Worm (Caenorhabditis elegans) whole organism, young adult: ENCODE measurements around the gene B0244.4.

Source experiments
- B0019.2 ChIP-seq: fragments of 200-800 bp; sonication (Bioruptor generic); conservative IDR thresholded peaks from 2 replicates; pipeline ENCODE4 v1.3.6; 2022; ENCODE audit warnings: missing genetic modification reagents, missing genetic modification characterization, missing compliant biosample characterization
- B0035.1 ChIP-seq: sonication (generic microtip); optimal IDR thresholded peaks from 2 replicates; lab custom pipeline; 2016; ENCODE audit warnings: missing genetic modification characterization, mild to moderate bottlenecking, missing compliant biosample characterization, missing genotype, missing genetic modification reagents
- B0336.3 ChIP-seq: fragments of 200-800 bp; sonication (Bioruptor generic); IDR thresholded peaks from 2 replicates; pipeline ENCODE4 v1.3.6; 2022; ENCODE audit warnings: missing genetic modification characterization, missing compliant biosample characterization
- F52B5.7 ChIP-seq: sonication (generic microtip); optimal IDR thresholded peaks from 2 replicates; lab custom pipeline; 2016; ENCODE audit warnings: mild to moderate bottlenecking, missing genetic modification characterization, missing compliant biosample characterization
- F55B11.4 ChIP-seq: sonication (generic microtip); optimal IDR thresholded peaks from 2 replicates; lab custom pipeline; 2016; ENCODE audit warnings: missing compliant biosample characterization, missing genetic modification characterization, borderline replicate concordance; ENCODE audit not compliant: insufficient read depth
- F57A8.1 ChIP-seq: fragments of 200-800 bp; sonication (Bioruptor generic); optimal IDR thresholded peaks from 2 replicates; lab custom pipeline; 2018; ENCODE audit warnings: mild to moderate bottlenecking, missing genetic modification characterization, moderate library complexity, missing compliant biosample characterization
- F57C9.4 ChIP-seq: sonication (generic microtip); optimal IDR thresholded peaks from 2 replicates; lab custom pipeline; 2017; ENCODE audit warnings: mild to moderate bottlenecking, missing genetic modification characterization, missing compliant biosample characterization
- K12H6.12 ChIP-seq: fragments of 200-800 bp; sonication (Bioruptor generic); optimal IDR thresholded peaks from 2 replicates; lab custom pipeline; 2018; ENCODE audit warnings: mild to moderate bottlenecking, missing genetic modification characterization, missing compliant biosample characterization
- Y53F4B.3 ChIP-seq: fragments of 200-800 bp; sonication (Bioruptor generic); IDR thresholded peaks from 2 replicates; pipeline ENCODE4 v1.3.6; 2022; ENCODE audit warnings: missing genetic modification reagents, missing genetic modification characterization, missing compliant biosample characterization
- Y53G8AR.9 ChIP-seq: fragments of 200-800 bp; sonication (Bioruptor generic); conservative IDR thresholded peaks from 2 replicates; pipeline ENCODE4 v1.3.6; 2022; ENCODE audit warnings: missing genetic modification reagents, missing genetic modification characterization, missing compliant biosample characterization
- Y67H2A.10 ChIP-seq: fragments of 200-800 bp; sonication (Bioruptor generic); conservative IDR thresholded peaks from 2 replicates; pipeline ENCODE4 v1.3.6; 2022; ENCODE audit warnings: missing genetic modification reagents, missing genetic modification characterization, missing compliant biosample characterization
- Y95B8A.8 ChIP-seq: fragments of 200-800 bp; sonication (Bioruptor generic); IDR thresholded peaks from 2 replicates; pipeline ENCODE4 v1.3.6; 2022; ENCODE audit warnings: missing genetic modification reagents, missing genetic modification characterization, missing compliant biosample characterization
- ZK185.1 ChIP-seq: sonication (generic microtip); optimal IDR thresholded peaks from 2 replicates; lab custom pipeline; 2016; ENCODE audit warnings: mild to moderate bottlenecking, missing genetic modification characterization, missing compliant biosample characterization; ENCODE audit not compliant: poor library complexity, severe bottlenecking
- aptf-2 ChIP-seq: fragments of 200-800 bp; sonication (Bioruptor generic); conservative IDR thresholded peaks from 2 replicates; pipeline ENCODE4 v1.3.6; 2022; ENCODE audit warnings: missing genetic modification reagents, missing genetic modification characterization, missing compliant biosample characterization
- atf-7 ChIP-seq: sonication (generic microtip); optimal IDR thresholded peaks from 2 replicates; lab custom pipeline; 2017; ENCODE audit warnings: mild to moderate bottlenecking, missing genetic modification characterization, missing compliant biosample characterization
- attf-5 ChIP-seq: fragments of 200-800 bp; sonication (Bioruptor generic); optimal IDR thresholded peaks from 2 replicates; lab custom pipeline; 2018; ENCODE audit warnings: mild to moderate bottlenecking, missing genetic modification characterization, missing compliant biosample characterization
- cebp-1 ChIP-seq, 2 experiments: fragments of 200-800 bp in 1 of 2; sonication (Bioruptor generic) in 1 of 2; sonication (generic microtip) in 1 of 2; IDR thresholded peaks in 1 of 2; optimal IDR thresholded peaks in 1 of 2; 2 replicates each; pipeline versions ENCODE4 v1.3.6 to Lab custom; 2017 to 2022; ENCODE audit warnings: missing compliant biosample characterization in 2 of 2, missing genetic modification characterization in 2 of 2, mild to moderate bottlenecking in 1 of 2, missing genetic modification reagents in 1 of 2, moderate library complexity in 1 of 2
- ceh-27 ChIP-seq: fragments of 200-800 bp; sonication (Bioruptor generic); optimal IDR thresholded peaks from 2 replicates; lab custom pipeline; 2018; ENCODE audit warnings: mild to moderate bottlenecking, missing genetic modification characterization, moderate library complexity, missing compliant biosample characterization
- chd-7 ChIP-seq: sonication (generic microtip); optimal IDR thresholded peaks from 2 replicates; lab custom pipeline; 2016; ENCODE audit warnings: mild to moderate bottlenecking, missing genetic modification characterization, moderate library complexity, missing compliant biosample characterization
- dox-1 ChIP-seq: fragments of 200-800 bp; sonication (Bioruptor generic); IDR thresholded peaks from 2 replicates; pipeline ENCODE4 v1.3.6; 2022; ENCODE audit warnings: missing genetic modification reagents, missing genetic modification characterization, missing compliant biosample characterization
- dpff-1 ChIP-seq: sonication (generic microtip); optimal IDR thresholded peaks from 2 replicates; lab custom pipeline; 2017; ENCODE audit warnings: mild to moderate bottlenecking, missing genetic modification characterization, missing compliant biosample characterization
- egl-44 ChIP-seq: fragments of 200-800 bp; sonication (Bioruptor generic); IDR thresholded peaks from 2 replicates; pipeline ENCODE4 v1.3.6; 2022; ENCODE audit warnings: missing genetic modification reagents, missing genetic modification characterization, missing compliant biosample characterization
- ekl-4 ChIP-seq: fragments of 200-800 bp; sonication (Bioruptor generic); IDR thresholded peaks from 2 replicates; pipeline ENCODE4 v1.3.6; 2022; ENCODE audit warnings: missing genetic modification reagents, missing genetic modification characterization, missing compliant biosample characterization
- gei-17 ChIP-seq: fragments of 200-800 bp; sonication (Bioruptor generic); optimal IDR thresholded peaks from 2 replicates; lab custom pipeline; 2018; ENCODE audit warnings: mild to moderate bottlenecking, missing genetic modification characterization, missing compliant biosample characterization
- him-1 ChIP-seq: sonication (generic microtip); optimal IDR thresholded peaks from 2 replicates; lab custom pipeline; 2016; ENCODE audit warnings: missing genotype, missing genetic modification reagents, missing genetic modification characterization, missing compliant biosample characterization
- hmg-1.2 ChIP-seq: fragments of 200-800 bp; sonication (Bioruptor generic); IDR thresholded peaks from 2 replicates; pipeline ENCODE4 v1.3.6; 2022; ENCODE audit warnings: missing genetic modification reagents, missing genetic modification characterization, missing compliant biosample characterization
- lin-35 ChIP-seq, 3 experiments: fragments of 150-350 bp in 2 of 3; sonication (generic microtip) in 1 of 3; optimal IDR thresholded peaks; 2 replicates each; lab custom pipeline; 2014 to 2018; ENCODE audit warnings: missing biosample characterization in 3 of 3, missing genetic modification characterization in 3 of 3, missing genetic modification reagents in 3 of 3
- lin-40 ChIP-seq: sonication (generic microtip); optimal IDR thresholded peaks from 2 replicates; lab custom pipeline; 2016; ENCODE audit warnings: missing genetic modification characterization, mild to moderate bottlenecking, missing compliant biosample characterization, missing genotype, missing genetic modification reagents
- lir-1 ChIP-seq: fragments of 200-800 bp; sonication (Bioruptor generic); conservative IDR thresholded peaks from 2 replicates; pipeline ENCODE4 v1.3.6; 2022; ENCODE audit warnings: missing genetic modification reagents, missing genetic modification characterization, missing compliant biosample characterization
- mcd-1 ChIP-seq: fragments of 200-800 bp; sonication (Bioruptor generic); IDR thresholded peaks from 2 replicates; pipeline ENCODE4 v1.3.6; 2022; ENCODE audit warnings: missing genetic modification reagents, missing genetic modification characterization, missing compliant biosample characterization
- nfya-2 ChIP-seq: fragments of 200-800 bp; sonication (Bioruptor generic); IDR thresholded peaks from 2 replicates; pipeline ENCODE4 v1.3.6; 2022; ENCODE audit warnings: missing genetic modification reagents, missing genetic modification characterization, missing compliant biosample characterization
- nfyb-1 ChIP-seq: fragments of 200-800 bp; sonication (Bioruptor generic); IDR thresholded peaks from 2 replicates; pipeline ENCODE4 v1.3.6; 2022; ENCODE audit warnings: missing genetic modification reagents, missing genetic modification characterization, missing compliant biosample characterization
- nhr-120 ChIP-seq: fragments of 200-800 bp; sonication (Bioruptor generic); IDR thresholded peaks from 2 replicates; pipeline ENCODE4 v1.3.6; 2022; ENCODE audit warnings: missing genetic modification characterization, missing compliant biosample characterization
- rcor-1 ChIP-seq: fragments of 200-800 bp; sonication (Bioruptor generic); IDR thresholded peaks from 2 replicates; pipeline ENCODE4 v1.3.6; 2022; ENCODE audit warnings: missing genetic modification reagents, missing genetic modification characterization, missing compliant biosample characterization
- snpc-4 ChIP-seq, 5 experiments: fragments of 150-350 bp in 1 of 5; sonication (generic microtip) in 4 of 5; optimal IDR thresholded peaks; 2 replicates each; lab custom pipeline; 2014 to 2018; ENCODE audit warnings: missing genetic modification characterization in 5 of 5, missing biosample characterization in 3 of 5, antibody characterized with exemption in 2 of 5, mild to moderate bottlenecking in 2 of 5, missing compliant biosample characterization in 2 of 5, missing genotype in 2 of 5, moderate library complexity in 2 of 5, missing genetic modification reagents in 1 of 5
- unc-130 ChIP-seq: sonication (generic microtip); optimal IDR thresholded peaks from 2 replicates; lab custom pipeline; 2016; ENCODE audit warnings: missing genetic modification reagents, missing genetic modification characterization, missing compliant biosample characterization
- unc-62 ChIP-seq: fragments of 150-350 bp; optimal IDR thresholded peaks from 2 replicates; lab custom pipeline; 2014; ENCODE audit warnings: missing biosample characterization, missing genetic modification reagents, missing genetic modification characterization
- zfh-2 ChIP-seq: fragments of 200-800 bp; sonication (Bioruptor generic); conservative IDR thresholded peaks from 2 replicates; pipeline ENCODE4 v1.3.6; 2022; ENCODE audit warnings: missing genetic modification reagents, missing genetic modification characterization, missing compliant biosample characterization
- ztf-3 ChIP-seq: fragments of 200-800 bp; sonication (Bioruptor generic); optimal IDR thresholded peaks from 2 replicates; lab custom pipeline; 2018; ENCODE audit warnings: mild to moderate bottlenecking, missing genetic modification characterization, missing compliant biosample characterization

Gene B0244.4

DNA sequence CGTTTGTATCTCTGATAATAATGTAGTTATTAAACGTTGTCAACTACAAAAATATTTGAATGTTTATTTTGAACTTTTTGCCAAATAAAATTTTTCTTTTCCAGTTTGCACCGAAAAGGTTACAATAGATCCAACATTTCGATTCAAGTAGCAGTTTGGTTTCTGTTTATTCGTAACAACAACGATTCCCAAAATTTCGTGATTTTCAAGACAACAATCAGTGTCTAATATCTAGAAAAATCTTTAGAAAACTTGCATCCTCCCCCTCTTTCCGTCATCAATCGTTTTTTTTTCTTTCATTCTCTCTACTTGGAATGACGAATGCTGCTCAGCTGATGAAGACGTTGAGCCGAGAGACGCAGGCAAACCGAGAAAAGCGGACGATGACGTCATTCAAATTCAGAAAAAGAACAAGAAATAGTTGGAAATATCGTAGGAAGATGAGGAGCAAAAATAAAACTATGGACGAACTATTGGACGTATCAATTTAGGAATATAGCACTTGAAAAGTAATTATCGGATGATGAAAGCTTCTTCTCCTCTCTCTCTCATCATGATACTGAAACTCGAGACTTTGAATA is 11.3 kb downstream of the B0244.4 start:
- TF ChIP-seq attf-5 (GFP tag; lab: Kevin White, UChicago) (no peak), snpc-4 (GFP tag; optimal IDR thresholded peaks at IDR 0.05; lab: Kevin White, UChicago) (no peak), snpc-4 (tag; optimal IDR thresholded peaks at IDR 0.05; lab: Kevin White, UChicago) (no peak), zfh-2 (GFP tag; lab: Robert Waterston, UW) (peak; percentile 28; the same call in 1 of the 2 replicates), dox-1 (GFP tag; lab: Robert Waterston, UW) (no peak), nhr-120 (GFP tag; lab: Robert Waterston, UW) (no peak), lin-40 (peak; percentile 31), F52B5.7 (tag; lab: Kevin White, UChicago) (no peak), gei-17 (GFP tag; lab: Kevin White, UChicago) (no peak), hmg-1.2 (GFP tag; lab: Robert Waterston, UW) (peak; percentile 30; the same call in 1 of the 2 replicates), egl-44 (no peak), atf-7 (tag; lab: Kevin White, UChicago) (peak; percentile 95), him-1 (tag; lab: Kevin White, UChicago) (no peak), B0019.2 (GFP tag; lab: Robert Waterston, UW) (no peak), lir-1 (GFP tag; lab: Robert Waterston, UW) (no peak), ekl-4 (GFP tag; lab: Robert Waterston, UW) (no peak), aptf-2 (no peak), dpff-1 (no peak), unc-130 (GFP tag; lab: Kevin White, UChicago) (no peak), Y95B8A.8 (no peak), F55B11.4 (no peak), chd-7 (peak; percentile 24), mcd-1 (0 out of 2 replicates have a peak, but pooled peaks have one; percentile 48), ceh-27 (GFP tag; lab: Kevin White, UChicago) (peak; percentile 17), lin-35 (GFP tag; optimal IDR thresholded peaks at IDR 0.05; lab: Kevin White, UChicago) (peak in 1 of 3 experiments; percentile 84), Y53F4B.3 (GFP tag; lab: Robert Waterston, UW) (no peak), B0336.3 (no peak), cebp-1 (GFP tag; IDR thresholded peaks at IDR 0.05; lab: Robert Waterston, UW) (no peak), cebp-1 (tag; optimal IDR thresholded peaks at IDR 0.05; lab: Kevin White, UChicago) (peak; percentile 35), F57A8.1 (no peak), Y53G8AR.9 (GFP tag; lab: Robert Waterston, UW) (no peak), K12H6.12 (peak; percentile 53), ZK185.1 (tag; lab: Kevin White, UChicago) (peak; percentile 7), ztf-3 (GFP tag; lab: Kevin White, UChicago) (no peak), B0035.1 (no peak), Y67H2A.10 (GFP tag; lab: Robert Waterston, UW) (no peak), rcor-1 (GFP tag; lab: Robert Waterston, UW) (0 out of 2 replicates have a peak, but pooled peaks have one; percentile 35), nfyb-1 (GFP tag; lab: Robert Waterston, UW) (peak; percentile 57; the same call in 1 of the 2 replicates), unc-62 (GFP tag; lab: Kevin White, UChicago) (no peak), nfya-2 (no peak), F57C9.4 (tag; lab: Kevin White, UChicago) (no peak)
